Worm (Caenorhabditis elegans) whole organism, L4 larva: ENCODE data around the gene cyp-35A2.

Experiments
- Y48G9A.11 ChIP-seq: fragments of 200-800 bp; sonication (Bioruptor generic); IDR thresholded peaks from 2 replicates; pipeline ENCODE4 v1.3.6; 2022; ENCODE audit warnings: missing genetic modification reagents, missing genetic modification characterization, missing compliant biosample characterization
- lin-29 ChIP-seq: fragments of 200-800 bp; sonication (Bioruptor generic); IDR thresholded peaks from 2 replicates; pipeline ENCODE4 v1.3.6; 2022; ENCODE audit warnings: missing genetic modification reagents, missing genetic modification characterization, missing compliant biosample characterization
- sdz-12 ChIP-seq: fragments of 200-800 bp; sonication (Bioruptor generic); optimal IDR thresholded peaks from 2 replicates; lab custom pipeline; 2018; ENCODE audit warnings: mild to moderate bottlenecking, missing genetic modification characterization, missing compliant biosample characterization
- snpc-4 ChIP-seq: fragments of 150-350 bp; optimal IDR thresholded peaks from 2 replicates; lab custom pipeline; 2014; ENCODE audit warnings: missing biosample characterization, missing genetic modification characterization

DNA sequence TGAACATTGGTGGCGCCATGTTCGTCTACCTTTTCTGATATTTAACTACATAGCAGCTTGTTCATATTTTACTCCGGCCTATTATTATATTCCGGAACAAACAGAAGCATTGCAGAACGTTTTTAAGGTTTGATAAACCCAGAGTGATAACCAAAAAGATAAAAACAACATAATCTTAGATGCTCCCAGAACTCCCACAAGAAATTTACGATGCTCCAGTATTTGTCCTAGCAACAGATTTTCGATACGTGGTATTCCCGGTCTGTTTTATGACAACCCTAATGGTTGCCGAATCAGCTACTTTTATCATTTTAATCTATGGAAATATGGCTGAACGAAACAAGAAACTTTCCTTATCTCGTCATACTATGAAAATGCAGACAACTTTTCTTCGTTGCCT, 10.4 kb downstream of the cyp-35A2 start:
- TF ChIP-seq snpc-4 (tag; lab: Kevin White, UChicago): no peak
- TF ChIP-seq sdz-12 (GFP tag; lab: Kevin White, UChicago): no peak
- no peak for TF ChIP-seq Y48G9A.11
- no peak for TF ChIP-seq lin-29
